Worm (Caenorhabditis elegans): ENCODE data around the gene msp-3.

The msp-3 gene

ce11 chrII:4773891-4774432, 12.1 kb downstream of the msp-3 start, which contains the start of the genes F26G1.9 and F26G1.10:
Gene F26G1.9, minus strand, starts transcription at chrII:4773991.
Gene F26G1.10, plus strand, starts transcription at chrII:4774382.
- TF ChIP-seq B0310.2 (tag; optimal IDR thresholded peaks at IDR 0.05) (no peak), F13C5.2 (tag; optimal IDR thresholded peaks at IDR 0.05) (no peak), hnd-1 (tag; optimal IDR thresholded peaks at IDR 0.05) (no peak), tbx-11 (GFP tag; IDR thresholded peaks at IDR 0.05) (no peak), hmg-4 (GFP tag; optimal IDR thresholded peaks at IDR 0.05) (no peak), flt-1 (GFP tag; IDR thresholded peaks at IDR 0.05) (no peak), ama-1 (optimal IDR thresholded peaks at IDR 0.05) (no peak), pes-1 (GFP tag; IDR thresholded peaks at IDR 0.05) (no peak), ceh-36 (tag; optimal IDR thresholded peaks at IDR 0.05) (no peak), tbx-37 (GFP tag; conservative IDR thresholded peaks at IDR 0.05) (no peak), scrt-1 (GFP tag; IDR thresholded peaks at IDR 0.05) (no peak), tra-4 (tag; optimal IDR thresholded peaks at IDR 0.05) (no peak), hmbx-1 (tag; optimal IDR thresholded peaks at IDR 0.05) (no peak), ceh-13 (GFP tag; optimal IDR thresholded peaks at IDR 0.05) (no peak), aly-1 (tag; optimal IDR thresholded peaks at IDR 0.05) (no peak)

ce11 chrII:4772441-4772840, 13.6 kb downstream of the msp-3 start:
- no peak for TF ChIP-seq ceh-36 (tag; optimal IDR thresholded peaks at IDR 0.05)
- TF ChIP-seq sea-1 (GFP tag; conservative IDR thresholded peaks at IDR 0.05) = no peak
- no peak for TF ChIP-seq scrt-1 (GFP tag; IDR thresholded peaks at IDR 0.05)
- TF ChIP-seq tra-4 (tag; optimal IDR thresholded peaks at IDR 0.05) = no peak
- no peak for TF ChIP-seq hmbx-1 (tag; optimal IDR thresholded peaks at IDR 0.05)
- no peak for TF ChIP-seq tbx-11 (GFP tag; IDR thresholded peaks at IDR 0.05)

ce11 chrII:4771282-4771681, 14.8 kb downstream of the msp-3 start, which contains the start of gene F26G1.5:
Gene F26G1.5, minus strand, starts transcription at chrII:4771382.
- no peak for TF ChIP-seq ceh-13 (GFP tag; optimal IDR thresholded peaks at IDR 0.05)
- TF ChIP-seq hmg-4 (GFP tag; optimal IDR thresholded peaks at IDR 0.05) = no peak

ce11 chrII:4769886-4770285, 16.2 kb downstream of the msp-3 start:
- TF ChIP-seq aly-1 (tag; optimal IDR thresholded peaks at IDR 0.05) (no peak), hnd-1 (tag; optimal IDR thresholded peaks at IDR 0.05) (no peak), pes-1 (GFP tag; IDR thresholded peaks at IDR 0.05) (no peak), tbx-37 (GFP tag; conservative IDR thresholded peaks at IDR 0.05) (no peak), ets-7 (tag; optimal IDR thresholded peaks at IDR 0.05) (no peak), hmbx-1 (tag; optimal IDR thresholded peaks at IDR 0.05) (no peak), scrt-1 (GFP tag; IDR thresholded peaks at IDR 0.05) (no peak), hmg-4 (GFP tag; optimal IDR thresholded peaks at IDR 0.05) (no peak), tbx-11 (GFP tag; IDR thresholded peaks at IDR 0.05) (no peak), sea-1 (GFP tag; conservative IDR thresholded peaks at IDR 0.05) (no peak), ama-1 (optimal IDR thresholded peaks at IDR 0.05) (no peak), F13C5.2 (tag; optimal IDR thresholded peaks at IDR 0.05) (no peak), ceh-13 (GFP tag; optimal IDR thresholded peaks at IDR 0.05) (no peak), B0310.2 (tag; optimal IDR thresholded peaks at IDR 0.05) (no peak), tra-4 (tag; optimal IDR thresholded peaks at IDR 0.05) (no peak), ceh-36 (tag; optimal IDR thresholded peaks at IDR 0.05) (no peak), flt-1 (GFP tag; IDR thresholded peaks at IDR 0.05) (no peak)

- TF ChIP-seq hnd-1 (tag; optimal IDR thresholded peaks at IDR 0.05) = no peak
- no peak for TF ChIP-seq B0310.2 (tag; optimal IDR thresholded peaks at IDR 0.05)
- no peak for TF ChIP-seq tbx-11 (GFP tag; IDR thresholded peaks at IDR 0.05)
- no peak for TF ChIP-seq ets-7 (tag; optimal IDR thresholded peaks at IDR 0.05)
- TF ChIP-seq ama-1 (optimal IDR thresholded peaks at IDR 0.05) = no peak
These were observed 17.0 kb downstream of the msp-3 start for ce11 chrII:4769096-4769495.

ce11 chrII:4767612-4768011, 18.5 kb downstream of the msp-3 start:
- TF ChIP-seq ets-7 (tag; optimal IDR thresholded peaks at IDR 0.05) (no peak), ceh-36 (tag; optimal IDR thresholded peaks at IDR 0.05) (no peak), pes-1 (GFP tag; IDR thresholded peaks at IDR 0.05) (no peak), tbx-11 (GFP tag; IDR thresholded peaks at IDR 0.05) (no peak), B0310.2 (tag; optimal IDR thresholded peaks at IDR 0.05) (no peak), tra-4 (tag; optimal IDR thresholded peaks at IDR 0.05) (no peak), tbx-37 (GFP tag; conservative IDR thresholded peaks at IDR 0.05) (no peak), scrt-1 (GFP tag; IDR thresholded peaks at IDR 0.05) (no peak), flt-1 (GFP tag; IDR thresholded peaks at IDR 0.05) (no peak), hmg-4 (GFP tag; optimal IDR thresholded peaks at IDR 0.05) (no peak)

- TF ChIP-seq B0310.2 (tag; optimal IDR thresholded peaks at IDR 0.05) = no peak
- no peak for TF ChIP-seq scrt-1 (GFP tag; IDR thresholded peaks at IDR 0.05)
- no peak for TF ChIP-seq tbx-37 (GFP tag; conservative IDR thresholded peaks at IDR 0.05)
- TF ChIP-seq aly-1 (tag; optimal IDR thresholded peaks at IDR 0.05) = no peak
- no peak for TF ChIP-seq hmbx-1 (tag; optimal IDR thresholded peaks at IDR 0.05)
- no peak for TF ChIP-seq tbx-11 (GFP tag; IDR thresholded peaks at IDR 0.05)
- no peak for TF ChIP-seq ama-1 (optimal IDR thresholded peaks at IDR 0.05)
- TF ChIP-seq hnd-1 (tag; optimal IDR thresholded peaks at IDR 0.05) = no peak
- no peak for TF ChIP-seq ceh-13 (GFP tag; optimal IDR thresholded peaks at IDR 0.05)
- TF ChIP-seq pes-1 (GFP tag; IDR thresholded peaks at IDR 0.05) = no peak
- TF ChIP-seq F13C5.2 (tag; optimal IDR thresholded peaks at IDR 0.05) = no peak
- no peak for TF ChIP-seq tra-4 (tag; optimal IDR thresholded peaks at IDR 0.05)
- TF ChIP-seq ets-7 (tag; optimal IDR thresholded peaks at IDR 0.05) = no peak
- no peak for TF ChIP-seq ceh-36 (tag; optimal IDR thresholded peaks at IDR 0.05)
- no peak for TF ChIP-seq hmg-4 (GFP tag; optimal IDR thresholded peaks at IDR 0.05)
- no peak for TF ChIP-seq flt-1 (GFP tag; IDR thresholded peaks at IDR 0.05)
- no peak for TF ChIP-seq sea-1 (GFP tag; conservative IDR thresholded peaks at IDR 0.05)
These were observed 19.8 kb downstream of the msp-3 start, which contains the start of gene ttm-2 for ce11 chrII:4766284-4766683. Gene ttm-2, minus strand, starts transcription at chrII:4766384.

All from whole organism, early embryonic.